Worm (Caenorhabditis elegans) whole organism, L4 larva: ENCODE data around the gene Y24D9A.7.

ENCODE experiments used
- F10B5.3 ChIP-seq: sonication (generic microtip); optimal IDR thresholded peaks from 2 replicates; lab custom pipeline; 2016; ENCODE audit warnings: mild to moderate bottlenecking, missing genetic modification characterization, missing compliant biosample characterization
- F49E8.2 ChIP-seq: sonication (generic microtip); optimal IDR thresholded peaks from 2 replicates; lab custom pipeline; 2016; ENCODE audit warnings: missing compliant biosample characterization, mild to moderate bottlenecking, missing genetic modification characterization, borderline replicate concordance
- nhr-237 ChIP-seq: sonication (generic microtip); optimal IDR thresholded peaks from 2 replicates; lab custom pipeline; 2017; ENCODE audit warnings: missing biosample characterization, missing genetic modification characterization
- nhr-76 ChIP-seq: fragments of 150-350 bp; optimal IDR thresholded peaks from 2 replicates; lab custom pipeline; 2014; ENCODE audit warnings: missing biosample characterization, missing genetic modification characterization
- skn-1 ChIP-seq: fragments of 150-350 bp; optimal IDR thresholded peaks from 2 replicates; lab custom pipeline; 2014; ENCODE audit warnings: missing biosample characterization, missing genetic modification characterization
- spr-3 ChIP-seq: fragments of 200-800 bp; sonication (Bioruptor generic); optimal IDR thresholded peaks from 2 replicates; lab custom pipeline; 2018; ENCODE audit warnings: mild to moderate bottlenecking, missing genetic modification characterization, missing compliant biosample characterization

DNA sequence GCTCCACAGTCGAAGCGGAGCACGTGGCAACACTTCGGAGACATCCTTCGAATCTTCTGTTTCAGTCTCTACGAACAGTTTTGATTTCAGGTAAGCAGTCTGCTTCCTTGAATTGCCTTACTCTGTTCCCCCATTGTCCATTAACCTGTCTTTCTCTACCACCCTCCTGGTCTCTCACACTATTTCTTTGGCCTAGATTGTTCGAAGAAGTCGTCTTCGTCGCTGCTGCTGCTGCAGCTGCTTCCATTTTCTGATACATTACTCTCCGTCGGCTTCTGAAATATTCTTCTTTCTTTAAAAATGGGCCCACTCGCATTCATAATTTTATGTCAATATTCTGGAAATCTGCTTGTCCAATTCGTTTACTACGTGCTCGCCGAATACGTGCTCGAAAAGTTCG is 46.6 kb upstream of the Y24D9A.7 start, which contains the start of gene R08C7.1:
- TF ChIP-seq nhr-76 (tag; lab: Kevin White, UChicago) (no peak), nhr-237 (no peak), F49E8.2 (tag; lab: Kevin White, UChicago) (no peak), spr-3 (GFP tag; lab: Kevin White, UChicago) (no peak), F10B5.3 (no peak), skn-1 (tag; lab: Kevin White, UChicago) (no peak)
